Fruit fly (Drosophila melanogaster) whole organism, embryonic: ENCODE results near the gene da.
A peak's percentile ranks its signal among the peaks of the same experiment; 100 is the strongest.

Experiments
- Adf1 ChIP-seq: fragments of 200-800 bp; sonication (Bioruptor generic); IDR thresholded peaks from 2 replicates; pipeline ENCODE4 v1.3.6; 2022; ENCODE audit warnings: missing biosample characterization, missing genetic modification characterization
- CG1024 ChIP-seq: fragments of 200-800 bp; sonication (Bioruptor generic); IDR thresholded peaks from 2 replicates; pipeline ENCODE4 v1.3.6; 2022; ENCODE audit warnings: missing biosample characterization, missing genetic modification characterization
- CG10462 ChIP-seq: fragments of 200-800 bp; sonication (Bioruptor generic); optimal IDR thresholded peaks from 2 replicates; lab custom pipeline; 2016; ENCODE audit warnings: missing biosample characterization, missing genetic modification characterization
- CG10565 ChIP-seq: fragments of 200-800 bp; sonication (Bioruptor generic); optimal IDR thresholded peaks from 3 replicates; lab custom pipeline; 2016; ENCODE audit warnings: missing biosample characterization, mild to moderate bottlenecking, missing genetic modification characterization
- CG10654 ChIP-seq: fragments of 200-800 bp; sonication (Bioruptor generic); optimal IDR thresholded peaks from 2 replicates; lab custom pipeline; 2016; ENCODE audit warnings: missing biosample characterization, missing genetic modification characterization
- CG11696 ChIP-seq: fragments of 200-800 bp; sonication (Bioruptor generic); IDR thresholded peaks from 2 replicates; pipeline ENCODE4 v1.3.6; 2022; ENCODE audit warnings: missing biosample characterization, missing genetic modification characterization
- CG11723 ChIP-seq: fragments of 200-800 bp; sonication (Bioruptor generic); optimal IDR thresholded peaks from 2 replicates; lab custom pipeline; 2017; ENCODE audit warnings: missing biosample characterization, mild to moderate bottlenecking, missing genetic modification characterization
- CG14710 ChIP-seq: fragments of 200-800 bp; sonication (Bioruptor generic); optimal IDR thresholded peaks from 3 replicates; lab custom pipeline; 2019; ENCODE audit warnings: missing biosample characterization, mild to moderate bottlenecking, missing genetic modification characterization, moderate library complexity
- CG15696 ChIP-seq: fragments of 200-800 bp; sonication (Bioruptor generic); optimal IDR thresholded peaks from 2 replicates; lab custom pipeline; 2019; ENCODE audit warnings: missing biosample characterization, mild to moderate bottlenecking, missing genetic modification characterization, moderate library complexity
- CG16813 ChIP-seq: fragments of 200-800 bp; sonication (Bioruptor generic); IDR thresholded peaks from 3 replicates; pipeline ENCODE4 v1.3.6; 2022; ENCODE audit warnings: missing biosample characterization, missing genetic modification characterization; ENCODE audit not compliant: partially characterized antibody
- CG17361 ChIP-seq: fragments of 200-800 bp; sonication (Bioruptor generic); IDR thresholded peaks from 3 replicates; pipeline ENCODE4 v1.3.6; 2022; ENCODE audit warnings: missing biosample characterization, missing genetic modification characterization
- CG18011 ChIP-seq: fragments of 200-800 bp; sonication (Bioruptor generic); optimal IDR thresholded peaks from 2 replicates; lab custom pipeline; 2017; ENCODE audit warnings: missing biosample characterization, missing genetic modification characterization, mild to moderate bottlenecking, moderate library complexity, missing genotype
- CG18619 ChIP-seq: fragments of 200-800 bp; sonication (Bioruptor generic); optimal IDR thresholded peaks from 3 replicates; lab custom pipeline; 2017; ENCODE audit warnings: missing biosample characterization, mild to moderate bottlenecking, missing genetic modification characterization
- CG3281 ChIP-seq: fragments of 200-800 bp; sonication (Bioruptor generic); optimal IDR thresholded peaks from 3 replicates; lab custom pipeline; 2017; ENCODE audit warnings: missing biosample characterization, mild to moderate bottlenecking, missing genetic modification characterization
- CG6854 ChIP-seq: fragments of 200-800 bp; sonication (Bioruptor generic); optimal IDR thresholded peaks from 3 replicates; lab custom pipeline; 2017; ENCODE audit warnings: missing biosample characterization, mild to moderate bottlenecking, missing genetic modification characterization
- CG8478 ChIP-seq: fragments of >200 bp; optimal IDR thresholded peaks from 2 replicates; lab custom pipeline; 2018
- CG9932 ChIP-seq: fragments of 200-800 bp; sonication (Bioruptor generic); IDR thresholded peaks from 2 replicates; pipeline ENCODE4 v1.3.6; 2022; ENCODE audit warnings: missing biosample characterization, missing genetic modification characterization
- CTCF ChIP-seq: fragments of 200-800 bp; sonication (Bioruptor generic); optimal IDR thresholded peaks from 2 replicates; lab custom pipeline; 2017; ENCODE audit warnings: missing biosample characterization, mild to moderate bottlenecking, missing genetic modification characterization, moderate library complexity
- Dll ChIP-seq: fragments of 200-800 bp; sonication (Bioruptor generic); IDR thresholded peaks from 4 replicates; pipeline ENCODE4 v1.3.6; 2022; ENCODE audit warnings: missing biosample characterization, missing genetic modification characterization; ENCODE audit not compliant: partially characterized antibody
- Drgx ChIP-seq: fragments of 200-800 bp; sonication (Bioruptor generic); IDR thresholded peaks from 2 replicates; pipeline ENCODE4 v1.3.6; 2022; ENCODE audit warnings: missing biosample characterization, missing genetic modification characterization
- E2f2 ChIP-seq: fragments of 200-800 bp; sonication (Bioruptor generic); IDR thresholded peaks from 2 replicates; pipeline ENCODE4 v1.3.6; 2022; ENCODE audit warnings: missing biosample characterization, missing genetic modification characterization
- Jarid2 ChIP-seq: fragments of 200-800 bp; sonication (Bioruptor generic); optimal IDR thresholded peaks from 3 replicates; lab custom pipeline; 2017; ENCODE audit warnings: mild to moderate bottlenecking, missing biosample characterization, missing genetic modification reagents, missing genetic modification characterization
- MESR4 ChIP-seq: fragments of 200-800 bp; sonication (Bioruptor generic); optimal IDR thresholded peaks from 2 replicates; lab custom pipeline; 2018; ENCODE audit warnings: missing biosample characterization, mild to moderate bottlenecking, missing genetic modification characterization, moderate library complexity
- Meics ChIP-seq: fragments of 200-800 bp; sonication (Bioruptor generic); optimal IDR thresholded peaks from 2 replicates; lab custom pipeline; 2017; ENCODE audit warnings: missing biosample characterization, mild to moderate bottlenecking, missing genetic modification characterization
- Myb ChIP-seq: fragments of 200-800 bp; sonication (Bioruptor generic); optimal IDR thresholded peaks from 2 replicates; lab custom pipeline; 2016; ENCODE audit warnings: missing biosample characterization, missing genetic modification characterization
- Nf-YB ChIP-seq: fragments of 200-800 bp; sonication (Bioruptor generic); optimal IDR thresholded peaks from 3 replicates; lab custom pipeline; 2019; ENCODE audit warnings: missing biosample characterization, mild to moderate bottlenecking, missing genetic modification characterization, moderate library complexity
- Nf-YC ChIP-seq: fragments of 200-800 bp; optimal IDR thresholded peaks from 3 replicates; lab custom pipeline; 2019; ENCODE audit warnings: missing biosample characterization, mild to moderate bottlenecking, missing genetic modification characterization, moderate library complexity
- Optix ChIP-seq: fragments of 200-800 bp; sonication (Bioruptor generic); IDR thresholded peaks from 3 replicates; pipeline ENCODE4 v1.3.6; 2022; ENCODE audit warnings: missing biosample characterization, missing genetic modification characterization
- PHDP ChIP-seq: fragments of 200-800 bp; sonication (Bioruptor generic); optimal IDR thresholded peaks from 3 replicates; lab custom pipeline; 2018; ENCODE audit warnings: missing biosample characterization, mild to moderate bottlenecking, missing genetic modification characterization, moderate library complexity
- Ravus ChIP-seq: fragments of 200-800 bp; sonication (Bioruptor generic); IDR thresholded peaks from 2 replicates; pipeline ENCODE4 v1.3.6; 2022; ENCODE audit warnings: missing biosample characterization, missing genetic modification characterization
- Six4 ChIP-seq: fragments of 200-800 bp; sonication (Bioruptor generic); optimal IDR thresholded peaks from 2 replicates; lab custom pipeline; 2016; ENCODE audit warnings: missing biosample characterization, missing genetic modification characterization
- Sry-β ChIP-seq: fragments of 200-800 bp; sonication (Bioruptor generic); optimal IDR thresholded peaks from 2 replicates; lab custom pipeline; 2018; ENCODE audit warnings: missing biosample characterization, mild to moderate bottlenecking, missing genetic modification characterization, moderate library complexity
- Ssrp ChIP-seq: fragments of 200-800 bp; sonication (Bioruptor generic); optimal IDR thresholded peaks from 2 replicates; lab custom pipeline; 2018; ENCODE audit warnings: missing biosample characterization, mild to moderate bottlenecking, missing genetic modification characterization, moderate library complexity
- Xbp1 ChIP-seq: fragments of 200-800 bp; sonication (Bioruptor generic); optimal IDR thresholded peaks from 3 replicates; lab custom pipeline; 2016; ENCODE audit warnings: missing biosample characterization, mild to moderate bottlenecking, missing genetic modification characterization
- YL-1 ChIP-seq: fragments of 200-800 bp; sonication (Bioruptor generic); optimal IDR thresholded peaks from 3 replicates; lab custom pipeline; 2017; ENCODE audit warnings: missing biosample characterization, mild to moderate bottlenecking, missing genetic modification characterization
- cato ChIP-seq: fragments of 200-800 bp; sonication (Bioruptor generic); optimal IDR thresholded peaks from 2 replicates; lab custom pipeline; 2016; ENCODE audit warnings: missing biosample characterization, missing genetic modification characterization, borderline replicate concordance
- chinmo ChIP-seq: fragments of 200-800 bp; sonication (Bioruptor generic); IDR thresholded peaks from 4 replicates; pipeline ENCODE4 v1.3.6; 2022; ENCODE audit warnings: missing biosample characterization, missing genetic modification characterization; ENCODE audit not compliant: partially characterized antibody
- dati ChIP-seq: fragments of 200-800 bp; sonication (Bioruptor generic); IDR thresholded peaks from 2 replicates; pipeline ENCODE4 v1.3.6; 2022; ENCODE audit warnings: missing biosample characterization, missing genetic modification characterization
- dimm ChIP-seq: fragments of 200-800 bp; sonication (Bioruptor generic); IDR thresholded peaks from 2 replicates; pipeline ENCODE4 v1.3.6; 2022; ENCODE audit warnings: missing biosample characterization, missing genetic modification characterization
- exex ChIP-seq: fragments of 200-800 bp; sonication (Bioruptor generic); optimal IDR thresholded peaks from 4 replicates; lab custom pipeline; 2018; ENCODE audit warnings: missing biosample characterization, mild to moderate bottlenecking, missing genetic modification characterization, moderate library complexity
- klu ChIP-seq: fragments of 200-800 bp; sonication (Bioruptor generic); IDR thresholded peaks from 2 replicates; pipeline ENCODE4 v1.3.6; 2022; ENCODE audit warnings: missing biosample characterization, missing genetic modification characterization
- lov ChIP-seq, 2 experiments: fragments of 200-800 bp in 1 of 2; fragments of >200 bp in 1 of 2; sonication (Bioruptor generic) in 1 of 2; IDR thresholded peaks in 1 of 2; optimal IDR thresholded peaks in 1 of 2; 2 replicates in 1 of 2; 3 replicates in 1 of 2; pipeline versions ENCODE4 v1.3.6 to Lab custom; 2017 to 2022; ENCODE audit warnings: missing biosample characterization in 1 of 2, missing genetic modification characterization in 1 of 2
- pb ChIP-seq: fragments of 200-800 bp; sonication (Bioruptor generic); optimal IDR thresholded peaks from 3 replicates; lab custom pipeline; 2016; ENCODE audit warnings: missing biosample characterization, missing genetic modification characterization
- pnt ChIP-seq: fragments of 200-800 bp; sonication (Bioruptor generic); optimal IDR thresholded peaks from 3 replicates; lab custom pipeline; 2016; ENCODE audit warnings: missing biosample characterization, missing genetic modification characterization
- psq ChIP-seq: fragments of 200-800 bp; sonication (Bioruptor generic); optimal IDR thresholded peaks from 2 replicates; lab custom pipeline; 2017; ENCODE audit warnings: missing biosample characterization, missing genetic modification characterization
- slbo ChIP-seq: fragments of 200-800 bp; sonication (Bioruptor generic); IDR thresholded peaks from 2 replicates; pipeline ENCODE4 v1.3.6; 2022; ENCODE audit warnings: missing biosample characterization, missing genetic modification characterization
- so ChIP-seq: fragments of 200-800 bp; sonication (Bioruptor generic); IDR thresholded peaks from 3 replicates; pipeline ENCODE4 v1.3.6; 2022; ENCODE audit warnings: missing biosample characterization, missing genetic modification characterization
- sob ChIP-seq: fragments of 200-800 bp; sonication (Bioruptor generic); IDR thresholded peaks from 2 replicates; pipeline ENCODE4 v1.3.6; 2022; ENCODE audit warnings: missing biosample characterization, missing genetic modification characterization
- sug ChIP-seq: fragments of 200-800 bp; optimal IDR thresholded peaks from 2 replicates; lab custom pipeline; 2019; ENCODE audit warnings: missing biosample characterization, mild to moderate bottlenecking, missing genetic modification characterization, moderate library complexity
- unpg ChIP-seq: fragments of 200-800 bp; sonication (Bioruptor generic); optimal IDR thresholded peaks from 3 replicates; lab custom pipeline; 2018; ENCODE audit warnings: missing biosample characterization, mild to moderate bottlenecking, missing genetic modification characterization, moderate library complexity
- vnd ChIP-seq: fragments of 200-800 bp; sonication (Bioruptor generic); IDR thresholded peaks from 3 replicates; pipeline ENCODE4 v1.3.6; 2022; ENCODE audit warnings: missing biosample characterization, missing genetic modification characterization; ENCODE audit not compliant: partially characterized antibody

da gene

dm6 chr2L:10428528-10428927 is 40.6 kb downstream of the da start, which contains the start of gene CG5188 (continued):
- TF ChIP-seq sug (tag; lab: Kevin White, UChicago) (peak; percentile 35), Xbp1 (GFP tag; lab: Kevin White, UChicago) (peak; percentile 57), so (GFP tag; lab: Robert Waterston, UW) (peak; percentile 26; the same call in 1 of the 3 replicates), Drgx (GFP tag; lab: Robert Waterston, UW) (peak; percentile 44; the same call in 1 of the 2 replicates), chinmo (0 out of 4 replicates have a peak, but pooled peaks have one; percentile 20), vnd (GFP tag; lab: Robert Waterston, UW) (no peak), Myb (GFP tag; lab: Kevin White, UChicago) (no peak), PHDP (tag; lab: Kevin White, UChicago) (peak; percentile 63), slbo (GFP tag; lab: Robert Waterston, UW) (peak; percentile 67), CG18011 (GFP tag; lab: Kevin White, UChicago) (no peak), CG18619 (GFP tag; lab: Kevin White, UChicago) (peak; percentile 16), CG10565 (GFP tag; lab: Kevin White, UChicago) (no peak), unpg (GFP tag; lab: Kevin White, UChicago) (peak; percentile 54), CTCF (GFP tag; lab: Kevin White, UChicago) (no peak), YL-1 (GFP tag; lab: Kevin White, UChicago) (peak; percentile 82), psq (GFP tag; lab: Kevin White, UChicago) (no peak), Ssrp (tag; lab: Kevin White, UChicago) (peak; percentile 26), CG3281 (GFP tag; lab: Kevin White, UChicago) (peak; percentile 40), Sry-β (no peak), CG8478 (no peak), MESR4 (GFP tag; lab: Kevin White, UChicago) (peak; percentile 43), Dll (peak; percentile 35; the same call in 1 of the 4 replicates), CG10654 (GFP tag; lab: Kevin White, UChicago) (peak; percentile 26), CG11723 (no peak), lov (optimal IDR thresholded peaks at IDR 0.05; lab: Kevin White, UChicago) (no peak), lov (GFP tag; IDR thresholded peaks at IDR 0.05; lab: Robert Waterston, UW) (no peak), CG17361 (GFP tag; lab: Robert Waterston, UW) (peak; percentile 69; the same call in 2 of the 3 replicates), CG10462 (GFP tag; lab: Kevin White, UChicago) (no peak), Adf1 (no peak), CG16813 (GFP tag; lab: Robert Waterston, UW) (0 out of 3 replicates have a peak, but pooled peaks have one; percentile 34), Optix (GFP tag; lab: Robert Waterston, UW) (no peak), CG1024 (GFP tag; lab: Robert Waterston, UW) (0 out of 2 replicates have a peak, but pooled peaks have one; percentile 44), Ravus (GFP tag; lab: Robert Waterston, UW) (no peak), Meics (no peak), Six4 (GFP tag; lab: Kevin White, UChicago) (peak; percentile 10), CG15696 (tag; lab: Kevin White, UChicago) (peak; percentile 17), exex (tag; lab: Kevin White, UChicago) (no peak), E2f2 (peak; percentile 36; the same call in 1 of the 2 replicates), klu (GFP tag; lab: Robert Waterston, UW) (no peak), pb (GFP tag; lab: Kevin White, UChicago) (no peak), Nf-YC (peak; percentile 45), pnt (peak; percentile 17), CG6854 (GFP tag; lab: Kevin White, UChicago) (no peak), CG14710 (tag; lab: Kevin White, UChicago) (peak; percentile 42), cato (no peak), dati (GFP tag; lab: Robert Waterston, UW) (no peak), Jarid2 (GFP tag; lab: Kevin White, UChicago) (no peak), CG9932 (GFP tag; lab: Robert Waterston, UW) (peak; percentile 62; the same call in 1 of the 2 replicates), Nf-YB (GFP tag; lab: Kevin White, UChicago) (peak; percentile 7), sob (GFP tag; lab: Robert Waterston, UW) (peak; percentile 31; the same call in 1 of the 2 replicates), dimm (no peak), CG11696 (GFP tag; lab: Robert Waterston, UW) (peak; percentile 64; the same call in 1 of the 2 replicates)
